Worm (Caenorhabditis elegans) whole organism, dauer: Measurements from ENCODE around the gene F42A10.6.

Experiments used
- unc-62 ChIP-seq: sonication (generic microtip); optimal IDR thresholded peaks from 2 replicates; lab custom pipeline; 2017; ENCODE audit warnings: missing biosample characterization, missing genetic modification reagents, missing genetic modification characterization

F42A10.6 gene

ce11 chrIII:6155787-6156186 is 20.9 kb downstream of the F42A10.6 start:
- TF ChIP-seq unc-62 (GFP tag; lab: Kevin White, UChicago) = no peak

- no peak for TF ChIP-seq unc-62 (GFP tag; lab: Kevin White, UChicago)
Observed at ce11 chrIII:6154586-6154985, 22.1 kb downstream of the F42A10.6 start.

DNA sequence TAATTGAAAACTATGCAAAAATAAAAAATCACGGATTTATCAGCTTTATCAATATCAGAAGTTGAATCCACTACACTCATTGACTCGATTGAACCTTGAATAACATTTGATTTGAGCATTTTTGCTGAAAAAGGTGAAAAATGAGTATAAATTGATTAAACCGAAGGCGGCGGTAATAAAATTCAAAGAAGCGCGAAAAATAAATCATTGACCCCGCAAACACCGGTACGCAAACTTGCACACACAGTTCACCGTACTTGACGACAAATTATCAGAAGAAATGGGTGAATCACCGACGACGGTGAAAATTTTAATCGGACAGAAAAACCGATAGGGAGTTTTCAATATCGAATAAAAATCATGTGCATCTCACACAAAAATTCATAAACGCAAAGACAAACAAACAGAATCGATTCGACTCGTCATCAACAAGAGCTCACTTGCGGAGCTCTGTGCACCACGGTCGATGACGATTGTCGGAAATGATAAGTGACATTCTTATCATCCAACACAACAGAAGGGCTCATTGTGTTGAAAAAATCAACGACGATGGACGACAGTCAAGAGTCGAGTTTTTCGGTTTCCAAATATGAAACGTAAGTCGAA is 27.1 kb downstream of the F42A10.6 start, which contains the start of the genes wht-7 and Y42G9A.1:
wht-7 (minus strand) TSS at position 131 of the 606 bp plus-strand sequence.
Y42G9A.1 (plus strand) TSS at position 495 of the 606 bp plus-strand sequence.
- no peak for TF ChIP-seq unc-62 (GFP tag; lab: Kevin White, UChicago)

ce11 chrIII:6148684-6149083 is 28.0 kb downstream of the F42A10.6 start:
- no peak for TF ChIP-seq unc-62 (GFP tag; lab: Kevin White, UChicago)

ce11 chrIII:6147903-6148302 is 28.8 kb downstream of the F42A10.6 start, which contains the start of gene Y42G9A.2:
Y42G9A.2 (plus strand) TSS chrIII:6148186.
- TF ChIP-seq unc-62 (GFP tag; lab: Kevin White, UChicago) = no peak

ce11 chrIII:6146797-6147196 is 29.9 kb downstream of the F42A10.6 start:
- no peak for TF ChIP-seq unc-62 (GFP tag; lab: Kevin White, UChicago)

DNA sequence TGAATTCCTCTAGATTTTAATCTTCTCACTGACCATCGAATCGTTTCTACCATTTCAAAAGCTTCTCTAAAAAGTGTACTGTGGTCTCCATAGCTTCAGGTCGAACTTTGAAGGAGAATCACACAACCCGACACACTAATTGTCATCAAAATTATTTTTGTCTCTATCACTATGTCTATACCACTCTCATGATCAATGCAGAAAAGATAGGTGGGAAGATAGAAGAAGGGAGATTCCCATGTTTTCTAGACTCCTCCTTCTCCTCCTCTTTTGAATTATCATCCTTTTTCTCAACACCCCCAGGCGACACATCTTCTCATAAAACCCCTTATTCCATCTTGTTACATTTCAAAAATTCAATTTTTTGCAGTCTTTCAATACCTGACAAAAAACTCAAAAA is 30.8 kb downstream of the F42A10.6 start, which contains the start of gene Y42G9A.3:
Y42G9A.3 (plus strand) TSS at position 363 of the 400 bp plus-strand sequence.
- no peak for TF ChIP-seq unc-62 (GFP tag; lab: Kevin White, UChicago)

DNA sequence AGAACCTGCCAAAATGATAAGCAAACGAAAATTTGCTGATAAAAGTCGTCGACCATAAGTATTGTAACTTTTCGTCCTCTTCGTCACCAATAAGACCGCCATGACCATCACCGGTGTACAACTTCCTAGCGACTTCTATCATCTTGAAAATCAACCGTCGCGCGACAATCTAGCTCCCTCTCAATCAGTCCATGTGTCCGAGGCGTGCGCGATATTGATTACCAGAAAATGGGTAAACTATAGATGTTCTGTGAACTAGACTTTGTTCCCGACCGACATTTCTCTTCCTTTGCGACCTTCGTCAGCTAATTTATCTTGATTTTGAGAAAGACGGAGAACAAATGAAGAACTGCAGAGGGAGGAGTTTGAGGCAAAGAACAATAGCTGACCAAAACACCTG is 31.4 kb downstream of the F42A10.6 start:
- TF ChIP-seq unc-62 (GFP tag; lab: Kevin White, UChicago) = no peak

DNA sequence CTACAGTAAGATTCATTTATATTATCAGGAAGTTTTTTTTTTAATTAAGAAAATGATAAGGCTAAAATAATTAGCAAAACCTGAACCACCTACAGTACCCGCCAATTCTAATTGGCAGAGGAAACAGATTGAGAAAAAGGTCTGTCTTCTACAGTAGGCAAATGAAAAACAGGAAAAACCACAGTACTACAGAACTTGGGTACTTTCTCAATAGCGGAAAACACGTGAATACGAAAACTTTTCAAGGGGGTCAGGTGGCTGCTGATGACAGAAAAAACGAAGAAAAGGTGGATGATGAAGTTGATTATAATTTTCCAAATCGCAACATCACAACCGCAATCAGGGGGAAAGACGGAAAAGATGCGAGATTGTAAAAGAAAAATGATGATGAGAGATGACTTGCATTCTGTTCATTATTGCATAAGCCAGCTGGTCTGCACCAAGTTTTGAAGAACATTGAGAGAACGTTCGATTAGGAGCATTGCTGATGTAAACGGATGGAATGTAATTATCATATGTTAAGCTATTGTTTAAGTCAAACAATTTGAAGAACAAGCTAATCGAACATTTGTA is 32.2 kb downstream of the F42A10.6 start:
- no peak for TF ChIP-seq unc-62 (GFP tag; lab: Kevin White, UChicago)

- TF ChIP-seq unc-62 (GFP tag; lab: Kevin White, UChicago) = no peak
Observed at ce11 chrIII:6141532-6141931, 35.1 kb downstream of the F42A10.6 start.

DNA sequence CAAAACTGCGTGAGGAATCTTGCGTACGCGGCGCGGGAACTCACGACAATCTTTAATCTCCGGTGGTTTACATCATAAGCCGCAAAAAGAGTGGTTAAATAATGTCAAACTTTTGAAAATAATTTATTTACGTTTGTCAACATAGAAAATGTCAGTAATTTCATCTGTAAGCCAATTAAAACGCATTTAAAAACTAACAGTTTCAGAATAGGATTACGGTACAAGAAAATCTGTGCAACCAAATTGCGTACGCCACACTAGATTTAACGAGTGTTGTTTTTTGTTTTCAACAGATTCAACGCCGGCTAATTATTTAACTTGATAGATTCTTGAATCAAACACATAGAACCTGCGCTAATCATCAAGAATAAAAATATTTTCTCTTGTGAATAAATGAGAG is 35.8 kb downstream of the F42A10.6 start:
- TF ChIP-seq unc-62 (GFP tag; lab: Kevin White, UChicago) = no peak

DNA sequence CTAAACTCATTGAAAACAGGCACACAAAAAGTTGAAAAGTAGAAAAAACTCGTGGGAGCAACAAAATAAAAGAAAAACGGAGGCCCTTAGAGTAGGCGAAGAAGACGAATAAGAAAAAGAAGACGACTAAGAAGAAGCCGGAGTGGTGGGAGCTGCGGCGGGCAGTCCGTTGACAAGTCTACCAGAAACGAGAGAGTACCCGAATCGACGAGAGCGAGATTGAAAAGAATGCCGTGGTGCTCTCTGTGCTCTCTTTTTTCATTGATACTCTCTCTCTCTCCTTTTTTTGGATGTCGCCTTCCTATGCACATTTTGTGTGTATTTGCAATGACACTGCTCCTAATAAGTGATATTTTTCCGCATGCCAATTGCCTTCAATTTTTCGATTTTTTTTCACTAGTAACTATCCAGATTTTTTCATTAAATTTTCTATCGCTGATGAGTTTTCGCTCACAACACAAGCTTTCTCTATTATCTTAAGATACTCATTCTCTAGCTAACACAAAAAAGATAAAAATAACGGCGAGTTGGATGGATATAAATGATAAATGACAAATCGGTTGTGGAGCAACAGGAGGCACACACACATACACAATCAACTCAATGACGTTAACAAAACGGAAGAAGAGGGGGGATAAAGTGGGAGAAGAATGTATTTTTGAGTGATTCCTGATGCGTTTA is 36.6 kb downstream of the F42A10.6 start:
- no peak for TF ChIP-seq unc-62 (GFP tag; lab: Kevin White, UChicago)

DNA sequence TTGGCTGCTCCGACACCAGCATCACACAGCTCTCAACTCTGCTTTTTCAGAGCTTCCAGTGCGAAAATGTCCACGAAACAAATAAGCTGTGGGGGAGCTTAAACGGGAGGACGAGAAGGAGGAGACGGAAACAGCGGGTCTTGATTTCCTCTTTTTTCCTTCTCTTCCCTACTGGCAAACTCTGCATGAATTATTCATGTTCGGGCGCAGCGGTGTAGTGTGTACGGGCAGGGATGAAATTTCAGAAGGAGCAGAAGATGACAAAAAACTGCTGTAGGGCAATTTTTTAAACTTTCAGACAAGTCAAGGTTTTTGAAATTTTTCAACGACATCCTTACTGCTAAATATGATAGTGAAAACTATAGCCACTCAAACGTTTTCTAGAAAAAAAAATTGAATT is 37.3 kb downstream of the F42A10.6 start:
- no peak for TF ChIP-seq unc-62 (GFP tag; lab: Kevin White, UChicago)

DNA sequence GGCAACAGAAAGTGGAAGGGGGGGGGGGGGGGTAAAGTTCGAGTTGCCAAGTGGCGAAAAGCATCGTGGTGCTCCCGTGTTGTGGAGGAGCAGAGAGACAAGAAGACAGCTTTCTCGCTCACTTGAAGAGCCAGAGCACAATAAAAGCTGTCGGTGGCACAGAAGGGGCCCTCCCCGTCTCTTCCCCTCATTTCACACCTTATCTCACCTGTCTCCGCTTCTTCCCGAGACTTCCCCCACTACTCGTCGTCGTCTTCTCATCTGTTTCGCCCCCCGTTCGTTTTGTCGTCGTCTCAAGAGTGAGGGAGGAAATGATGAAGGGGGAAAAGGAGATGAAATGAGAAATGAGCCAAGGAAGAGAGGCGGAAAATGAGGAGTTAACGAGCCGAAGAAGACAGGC is 38.2 kb downstream of the F42A10.6 start:
- TF ChIP-seq unc-62 (GFP tag; lab: Kevin White, UChicago) = no peak

DNA sequence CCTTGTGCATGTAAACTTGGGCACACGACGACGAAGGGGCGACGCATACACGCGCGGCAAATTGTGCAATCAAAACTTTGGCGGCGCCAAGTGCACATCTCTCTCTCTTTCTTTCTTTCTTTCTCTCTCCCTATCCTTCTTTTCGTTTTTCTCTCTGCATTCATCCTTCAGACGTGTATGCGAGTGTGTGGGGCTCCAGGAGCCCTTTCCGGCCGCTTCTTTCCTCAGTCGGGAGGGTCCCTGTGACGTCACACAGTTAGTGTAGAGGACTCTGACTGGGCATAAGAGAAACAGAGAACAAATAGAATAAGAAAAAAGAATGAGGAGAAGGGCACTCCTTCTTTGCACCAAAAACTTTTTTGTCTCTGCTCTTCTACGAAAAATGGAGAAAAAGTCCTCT is 39.2 kb downstream of the F42A10.6 start:
- TF ChIP-seq unc-62 (GFP tag; lab: Kevin White, UChicago) = no peak

ce11 chrIII:6136178-6136577 is 40.5 kb downstream of the F42A10.6 start, which contains the start of gene mvk-1:
mvk-1 (minus strand) TSS chrIII:6136278.
- no peak for TF ChIP-seq unc-62 (GFP tag; lab: Kevin White, UChicago)
